Fruit fly (Drosophila melanogaster): ENCODE measurements around the gene CG31220.

Gene CG31220

dm6 chr3R:19641058-19641457 lies 7.2 kb upstream of the CG31220 start (continued):
- TF ChIP-seq Bdp1 (GFP tag; optimal IDR thresholded peaks at IDR 0.05) (no peak), nom (GFP tag; optimal IDR thresholded peaks at IDR 0.05) (peak; percentile 59), dati (GFP tag; IDR thresholded peaks at IDR 0.05) (no peak), zen (tag; optimal IDR thresholded peaks at IDR 0.05) (no peak), CG17568 (GFP tag; optimal IDR thresholded peaks at IDR 0.05) (no peak), peb (GFP tag; IDR thresholded peaks at IDR 0.05) (no peak), ewg (GFP tag; optimal IDR thresholded peaks at IDR 0.05) (peak; percentile 36), rib (GFP tag; IDR thresholded peaks at IDR 0.05) (peak; percentile 49), CG4820 (GFP tag; optimal IDR thresholded peaks at IDR 0.05) (no peak), CG18476 (GFP tag; optimal IDR thresholded peaks at IDR 0.05) (no peak), Vsx1 (GFP tag; optimal IDR thresholded peaks at IDR 0.05) (no peak), dm (GFP tag; optimal IDR thresholded peaks at IDR 0.05) (no peak), Fer3 (tag; optimal IDR thresholded peaks at IDR 0.05) (no peak), CG11093 (GFP tag; IDR thresholded peaks at IDR 0.05) (no peak), sqz (GFP tag; optimal IDR thresholded peaks at IDR 0.05) (peak; percentile 68), wek (GFP tag; optimal IDR thresholded peaks at IDR 0.05) (no peak), B-H1 (GFP tag; IDR thresholded peaks at IDR 0.05) (no peak), H2.0 (GFP tag; IDR thresholded peaks at IDR 0.05) (no peak), Dbx (GFP tag; IDR thresholded peaks at IDR 0.05) (0 out of 3 replicates have a peak, but pooled peaks have one; percentile 33), org-1 (GFP tag; optimal IDR thresholded peaks at IDR 0.05) (no peak), CG31441 (GFP tag; IDR thresholded peaks at IDR 0.05) (no peak), crp (GFP tag; optimal IDR thresholded peaks at IDR 0.05) (peak; percentile 51 to 89), Mrtf (GFP tag; IDR thresholded peaks at IDR 0.05) (no peak), Bteb2 (GFP tag; optimal IDR thresholded peaks at IDR 0.05) (no peak), CG11398 (GFP tag; optimal IDR thresholded peaks at IDR 0.05) (no peak), CrebB (tag; optimal IDR thresholded peaks at IDR 0.05) (no peak), Neu2 (GFP tag; optimal IDR thresholded peaks at IDR 0.05; ENCODE audit: borderline replicate concordance) (no peak), CG15514 (GFP tag; optimal IDR thresholded peaks at IDR 0.05) (no peak), HLH54F (GFP tag; optimal IDR thresholded peaks at IDR 0.05) (no peak), CG4424 (GFP tag; optimal IDR thresholded peaks at IDR 0.05) (no peak), sd (tag; optimal IDR thresholded peaks at IDR 0.05) (no peak), CG12391 (tag; optimal IDR thresholded peaks at IDR 0.05) (no peak), ftz-f1 (GFP tag; optimal IDR thresholded peaks at IDR 0.05) (peak; percentile 50), ap (GFP tag; IDR thresholded peaks at IDR 0.05) (no peak), lab (GFP tag; optimal IDR thresholded peaks at IDR 0.05) (no peak), CG2199 (GFP tag; IDR thresholded peaks at IDR 0.05) (no peak), pb (GFP tag; optimal IDR thresholded peaks at IDR 0.05) (no peak), Abd-B (GFP tag; optimal IDR thresholded peaks at IDR 0.05) (no peak), cato (GFP tag; optimal IDR thresholded peaks at IDR 0.05; ENCODE audit: borderline replicate concordance) (no peak), vvl (GFP tag; IDR thresholded peaks at IDR 0.05) (peak; percentile 26; the same call in 1 of the 2 replicates), Tbp (GFP tag; optimal IDR thresholded peaks at IDR 0.05) (no peak), CG16813 (GFP tag; IDR thresholded peaks at IDR 0.05; ENCODE audit: partially characterized antibody) (no peak), yki (optimal IDR thresholded peaks at IDR 0.05) (no peak), sim (GFP tag; IDR thresholded peaks at IDR 0.05) (no peak), Nf-YC (tag; optimal IDR thresholded peaks at IDR 0.05) (no peak), tx (GFP tag; optimal IDR thresholded peaks at IDR 0.05) (no peak), NK7.1 (GFP tag; optimal IDR thresholded peaks at IDR 0.05) (no peak), Sox102F (GFP tag; optimal IDR thresholded peaks at IDR 0.05) (no peak), da (GFP tag; optimal IDR thresholded peaks at IDR 0.05) (no peak), Pdp1 (GFP tag; optimal IDR thresholded peaks at IDR 0.05) (no peak), CG15601 (tag; optimal IDR thresholded peaks at IDR 0.05) (no peak), CG3407 (GFP tag; optimal IDR thresholded peaks at IDR 0.05) (no peak)
